Worm (Caenorhabditis elegans): ENCODE measurements around the gene F32D8.5.

The F32D8.5 gene

DNA sequence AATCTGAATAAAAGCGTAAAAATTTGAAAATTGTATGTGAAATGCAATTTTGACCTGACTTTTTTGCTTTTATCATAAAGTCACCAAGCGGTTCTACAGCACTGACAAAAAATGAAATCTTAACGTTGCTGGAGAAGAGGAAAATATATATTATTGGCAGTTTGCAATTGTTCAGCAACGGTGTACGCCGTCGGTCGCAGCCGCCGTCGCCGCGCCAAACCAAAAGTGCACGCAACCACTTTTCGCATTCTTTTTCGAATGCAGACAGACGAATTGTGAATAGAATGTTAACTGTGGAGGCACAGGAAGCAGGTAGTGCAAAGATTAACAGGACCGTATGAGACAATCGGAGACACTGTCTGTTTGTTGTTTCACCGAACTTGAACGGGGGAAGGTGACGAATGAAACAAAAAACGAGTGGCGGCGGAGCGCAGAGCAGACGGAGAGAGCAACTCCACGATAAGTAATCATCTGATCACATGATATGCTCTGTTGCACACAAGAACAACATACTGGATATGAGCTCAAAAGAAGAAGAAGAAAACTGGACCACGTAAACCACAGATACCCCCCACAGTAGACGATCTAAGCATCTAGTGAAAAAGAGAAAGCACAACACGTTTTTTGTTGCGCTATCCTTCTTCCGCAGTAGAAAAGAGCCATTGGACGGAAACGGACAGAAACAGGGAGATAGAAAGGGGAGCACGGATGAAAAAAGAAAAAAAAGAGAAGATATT, 37.5 kb upstream of the F32D8.5 start (continued):
- TF ChIP-seq unc-30 (tag; optimal IDR thresholded peaks at IDR 0.05): no peak
- TF ChIP-seq elt-3 (tag; optimal IDR thresholded peaks at IDR 0.05): no peak
- no peak for TF ChIP-seq swsn-7 (tag; optimal IDR thresholded peaks at IDR 0.05)
- TF ChIP-seq aha-1 (tag; optimal IDR thresholded peaks at IDR 0.05): no peak
- TF ChIP-seq fos-1 (tag; optimal IDR thresholded peaks at IDR 0.05): no peak
- TF ChIP-seq fkh-4 (tag; optimal IDR thresholded peaks at IDR 0.05; ENCODE audit: borderline replicate concordance): no peak
- no peak for TF ChIP-seq pax-3 (tag; optimal IDR thresholded peaks at IDR 0.05)
- TF ChIP-seq nhr-237 (tag; optimal IDR thresholded peaks at IDR 0.05): no peak
- TF ChIP-seq nhr-19 (GFP tag; conservative IDR thresholded peaks at IDR 0.05): 0 out of 2 replicates have a peak, but pooled peaks have one; percentile 9
- TF ChIP-seq lin-14 (GFP tag; optimal IDR thresholded peaks at IDR 0.05): peak; percentile 77
- TF ChIP-seq Y116A8C.19 (tag; optimal IDR thresholded peaks at IDR 0.05; ENCODE audit: borderline replicate concordance): no peak
- TF ChIP-seq hpl-2 (GFP tag; optimal IDR thresholded peaks at IDR 0.05): no peak
- peak in 1 of 3 experiments; percentile 15 for TF ChIP-seq ceh-82 (tag; optimal IDR thresholded peaks at IDR 0.05)
- peak; percentile 21 for TF ChIP-seq fkh-8 (tag; optimal IDR thresholded peaks at IDR 0.05)
- TF ChIP-seq blmp-1 (tag; optimal IDR thresholded peaks at IDR 0.05): peak; percentile 29
- no peak for TF ChIP-seq mdl-1 (tag; optimal IDR thresholded peaks at IDR 0.05)
- peak; percentile 53 for TF ChIP-seq nhr-77 (tag; optimal IDR thresholded peaks at IDR 0.05)
- no peak for TF ChIP-seq ceh-88 (GFP tag; IDR thresholded peaks at IDR 0.05)
- TF ChIP-seq skn-1 (tag; optimal IDR thresholded peaks at IDR 0.05): no peak
- TF ChIP-seq C34B4.2 (tag; optimal IDR thresholded peaks at IDR 0.05): no peak
- TF ChIP-seq isw-1 (GFP tag; IDR thresholded peaks at IDR 0.05): no peak
- TF ChIP-seq unc-130 (tag; optimal IDR thresholded peaks at IDR 0.05): no peak
- no peak for TF ChIP-seq vab-15 (tag; optimal IDR thresholded peaks at IDR 0.05)
- TF ChIP-seq ama-1 (optimal IDR thresholded peaks at IDR 0.05): no peak
- TF ChIP-seq ztf-4 (tag; optimal IDR thresholded peaks at IDR 0.05): no peak
- no peak for TF ChIP-seq lin-13 (GFP tag; optimal IDR thresholded peaks at IDR 0.05)
- no peak for TF ChIP-seq nhr-84 (tag; optimal IDR thresholded peaks at IDR 0.05)
- TF ChIP-seq nhr-11 (tag; optimal IDR thresholded peaks at IDR 0.05): no peak
- TF ChIP-seq jun-1 (tag; optimal IDR thresholded peaks at IDR 0.05): peak; percentile 40
- no peak for TF ChIP-seq zip-4 (GFP tag; optimal IDR thresholded peaks at IDR 0.05)
- peak; percentile 27 for TF ChIP-seq snu-23 (GFP tag; optimal IDR thresholded peaks at IDR 0.05)

DNA sequence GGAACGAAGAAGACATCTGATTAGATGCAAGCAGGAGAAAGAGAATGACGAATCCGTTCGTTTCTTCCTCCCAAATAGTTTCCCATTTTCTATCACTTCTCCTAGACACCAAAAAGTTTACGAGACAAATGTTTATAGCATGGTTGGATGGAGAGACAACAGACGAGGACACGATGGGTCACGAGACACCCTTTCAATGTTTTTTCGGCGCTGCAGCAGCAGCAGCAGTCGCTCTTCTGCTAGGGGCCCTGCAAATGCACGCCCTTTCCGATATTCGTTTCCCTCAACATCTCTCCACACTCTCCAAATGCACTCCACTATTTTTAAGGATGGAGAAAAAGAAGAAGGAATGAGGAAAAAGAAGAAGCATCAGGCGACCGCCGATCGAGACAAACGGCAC, 36.3 kb upstream of the F32D8.5 start:
- TF ChIP-seq ces-1 (GFP tag; optimal IDR thresholded peaks at IDR 0.05) (no peak), aly-2 (tag; optimal IDR thresholded peaks at IDR 0.05) (no peak), ceh-8 (GFP tag; optimal IDR thresholded peaks at IDR 0.05) (peak; percentile 31), zag-1 (tag; optimal IDR thresholded peaks at IDR 0.05) (no peak), nhr-85 (tag) (peak; percentile 84), snu-23 (GFP tag; optimal IDR thresholded peaks at IDR 0.05) (peak; percentile 87), C34B4.2 (tag; optimal IDR thresholded peaks at IDR 0.05) (no peak), sup-37 (GFP tag; optimal IDR thresholded peaks at IDR 0.05) (peak; percentile 73), sptf-1 (tag; optimal IDR thresholded peaks at IDR 0.05) (no peak), elt-3 (tag; optimal IDR thresholded peaks at IDR 0.05) (no peak), nhr-90 (tag; optimal IDR thresholded peaks at IDR 0.05; ENCODE audit: poor library complexity) (peak; percentile 31), efl-3 (GFP tag; optimal IDR thresholded peaks at IDR 0.05) (no peak), rnt-1 (tag; optimal IDR thresholded peaks at IDR 0.05) (peak; percentile 88), skn-1 (tag; optimal IDR thresholded peaks at IDR 0.05) (peak; percentile 71), alr-1 (tag; optimal IDR thresholded peaks at IDR 0.05; ENCODE audit: borderline replicate concordance) (no peak), lin-13 (GFP tag; optimal IDR thresholded peaks at IDR 0.05) (peak; percentile 31), mep-1 (tag; optimal IDR thresholded peaks at IDR 0.05) (peak; percentile 75), pag-3 (tag; optimal IDR thresholded peaks at IDR 0.05; ENCODE audit: borderline replicate concordance, insufficient read depth) (peak; percentile 34), dpl-1 (GFP tag; optimal IDR thresholded peaks at IDR 0.05) (peak in 2 of 3 experiments; percentile 28 to 33), efl-1 (optimal IDR thresholded peaks at IDR 0.05) (peak; percentile 43 to 61), efl-1 (GFP tag; optimal IDR thresholded peaks at IDR 0.05 in 1 of 2) (peak; percentile 32 to 93), zip-4 (GFP tag; optimal IDR thresholded peaks at IDR 0.05) (peak; percentile 47), lsy-2 (tag; optimal IDR thresholded peaks at IDR 0.05) (peak; percentile 75 to 79), unc-62 (GFP tag; optimal IDR thresholded peaks at IDR 0.05) (no peak), nhr-237 (tag; optimal IDR thresholded peaks at IDR 0.05) (no peak), sox-4 (tag; optimal IDR thresholded peaks at IDR 0.05) (peak; percentile 13), ceh-63 (GFP tag; optimal IDR thresholded peaks at IDR 0.05) (peak; percentile 61), isw-1 (GFP tag; IDR thresholded peaks at IDR 0.05) (peak; percentile 56)
